Worm (Caenorhabditis elegans): ENCODE data around the gene ugt-50.

Gene ugt-50

DNA sequence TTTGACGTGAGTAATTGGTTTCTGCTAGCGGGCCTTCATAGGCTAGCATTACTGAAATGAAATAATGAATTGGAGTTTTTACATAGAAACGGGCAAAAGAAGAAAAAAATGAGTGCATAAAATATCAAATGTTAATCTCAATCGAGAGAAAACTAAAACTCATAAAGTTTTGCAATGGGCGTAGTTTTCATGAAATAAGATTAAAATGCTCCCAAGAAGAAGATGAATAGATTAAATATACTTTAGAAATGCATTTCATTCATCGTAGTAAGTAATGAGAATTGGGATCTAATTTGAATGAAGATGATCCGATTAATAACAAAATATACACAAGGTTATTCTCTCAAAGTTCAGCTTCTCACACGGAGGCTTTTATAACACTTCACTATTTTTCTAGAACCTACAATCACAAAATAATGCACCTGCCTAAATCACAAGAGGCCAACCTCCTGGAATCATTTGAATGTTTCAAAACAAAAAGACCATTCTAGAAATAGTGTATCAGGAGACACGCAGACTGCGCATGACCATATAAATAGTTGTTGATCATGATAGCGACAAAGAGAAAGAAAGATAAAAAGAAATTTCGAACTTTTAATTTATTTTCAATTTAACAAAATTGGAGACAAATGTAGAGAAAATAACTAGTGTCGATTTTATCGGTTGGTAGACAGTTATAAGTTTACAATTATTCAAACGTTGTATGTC lies 23.4 kb upstream of the ugt-50 start, which contains the start of gene nhr-17 (continued):
- TF ChIP-seq nhr-21 (tag; optimal IDR thresholded peaks at IDR 0.05) (no peak), nhr-6 (tag; optimal IDR thresholded peaks at IDR 0.05) (no peak)

DNA sequence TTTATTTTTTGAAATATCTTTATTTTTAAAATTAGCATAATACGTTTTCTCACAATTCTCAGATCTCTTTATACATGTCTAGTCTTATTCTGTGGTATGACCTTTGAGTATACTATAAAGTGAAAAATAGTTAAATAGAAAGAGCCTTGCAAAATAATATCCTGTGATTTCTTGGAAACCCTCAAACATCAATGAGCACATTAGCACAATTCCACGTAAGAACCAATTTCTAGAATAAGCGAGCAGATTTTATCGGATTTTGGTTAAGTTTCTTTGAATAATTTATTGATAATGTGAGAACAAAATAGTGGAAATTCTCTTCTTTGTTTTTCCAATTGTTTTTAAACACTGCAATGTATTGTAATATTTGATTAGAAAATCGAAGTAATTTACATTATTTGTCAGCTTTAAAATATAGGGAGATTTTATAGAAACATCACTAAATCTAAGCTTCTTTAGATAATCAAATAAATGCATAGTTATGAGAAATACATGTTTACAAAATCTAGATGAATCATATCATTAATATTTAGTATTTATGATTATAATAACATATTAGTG lies 22.4 kb upstream of the ugt-50 start:
- no peak for TF ChIP-seq nhr-77 (tag; optimal IDR thresholded peaks at IDR 0.05)
- no peak for TF ChIP-seq C34F6.9 (tag; optimal IDR thresholded peaks at IDR 0.05)
- no peak for TF ChIP-seq peb-1 (tag; optimal IDR thresholded peaks at IDR 0.05)
- no peak for TF ChIP-seq skn-1 (tag; optimal IDR thresholded peaks at IDR 0.05)
- no peak for TF ChIP-seq ama-1 (optimal IDR thresholded peaks at IDR 0.05)
- no peak for TF ChIP-seq ceh-82 (tag; optimal IDR thresholded peaks at IDR 0.05)
- no peak for TF ChIP-seq nhr-10 (tag; optimal IDR thresholded peaks at IDR 0.05)
- peak in 1 of 2 experiments; percentile 33 for TF ChIP-seq lsy-2 (tag; optimal IDR thresholded peaks at IDR 0.05)
- TF ChIP-seq crh-2 (tag; optimal IDR thresholded peaks at IDR 0.05), result peak; percentile 11

DNA sequence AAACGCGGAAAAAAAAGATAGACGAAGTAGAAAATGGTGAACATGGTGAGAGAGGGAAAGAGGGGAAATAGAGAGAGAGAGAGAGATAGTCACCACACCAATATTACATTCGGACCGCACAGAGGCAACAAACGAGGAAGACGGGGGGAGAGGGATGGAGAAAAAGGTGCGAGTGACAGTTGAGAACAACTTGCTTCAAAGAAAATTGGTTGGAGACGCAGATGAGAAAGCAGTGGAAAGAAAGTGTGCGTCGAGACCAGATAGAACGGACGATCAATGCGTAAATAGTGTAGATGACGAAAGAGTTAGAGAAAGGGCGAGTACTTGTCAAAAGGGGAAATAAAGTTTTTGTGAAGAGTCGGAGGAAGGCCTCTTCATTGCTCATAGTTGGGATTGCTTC lies 21.0 kb upstream of the ugt-50 start:
- TF ChIP-seq ZK546.5 (tag; optimal IDR thresholded peaks at IDR 0.05) (no peak), mab-5 (tag; optimal IDR thresholded peaks at IDR 0.05) (peak; percentile 83), lin-39 (tag; optimal IDR thresholded peaks at IDR 0.05) (no peak), lin-13 (GFP tag; optimal IDR thresholded peaks at IDR 0.05) (peak; percentile 57), nhr-25 (tag; optimal IDR thresholded peaks at IDR 0.05) (peak; percentile 81), aly-2 (tag; optimal IDR thresholded peaks at IDR 0.05) (no peak), mdl-1 (tag; optimal IDR thresholded peaks at IDR 0.05) (peak; percentile 51 to 62), egl-27 (tag; optimal IDR thresholded peaks at IDR 0.05) (peak; percentile 81), elt-1 (tag; optimal IDR thresholded peaks at IDR 0.05) (no peak), nhr-21 (tag; optimal IDR thresholded peaks at IDR 0.05) (peak; percentile 70), nhr-11 (tag; optimal IDR thresholded peaks at IDR 0.05) (no peak), ceh-82 (tag; optimal IDR thresholded peaks at IDR 0.05) (no peak), ama-1 (optimal IDR thresholded peaks at IDR 0.05) (no peak), lsy-2 (tag; optimal IDR thresholded peaks at IDR 0.05) (peak; percentile 39 to 78), lin-11 (tag; optimal IDR thresholded peaks at IDR 0.05) (peak; percentile 65), ztf-4 (tag; optimal IDR thresholded peaks at IDR 0.05) (peak; percentile 46), nhr-10 (tag; optimal IDR thresholded peaks at IDR 0.05) (no peak), nhr-12 (tag; optimal IDR thresholded peaks at IDR 0.05) (no peak), C34F6.9 (tag; optimal IDR thresholded peaks at IDR 0.05) (peak; percentile 78), sma-3 (GFP tag; optimal IDR thresholded peaks at IDR 0.05) (peak; percentile 71), fos-1 (tag; optimal IDR thresholded peaks at IDR 0.05) (peak; percentile 87), zag-1 (tag; optimal IDR thresholded peaks at IDR 0.05) (peak; percentile 68), crh-2 (tag; optimal IDR thresholded peaks at IDR 0.05) (peak; percentile 88), unc-55 (GFP tag; optimal IDR thresholded peaks at IDR 0.05) (peak; percentile 91), nhr-77 (tag; optimal IDR thresholded peaks at IDR 0.05) (no peak), alr-1 (tag; optimal IDR thresholded peaks at IDR 0.05) (peak; percentile 12), ceh-16 (tag; optimal IDR thresholded peaks at IDR 0.05) (peak; percentile 34), sma-9 (GFP tag; optimal IDR thresholded peaks at IDR 0.05) (peak; percentile 91), sma-9 (tag; optimal IDR thresholded peaks at IDR 0.05) (no peak), unc-39 (tag; optimal IDR thresholded peaks at IDR 0.05) (no peak), F13H6.1 (tag; optimal IDR thresholded peaks at IDR 0.05) (peak; percentile 91), snpc-4 (tag; optimal IDR thresholded peaks at IDR 0.05) (peak; percentile 38), ztf-11 (tag; optimal IDR thresholded peaks at IDR 0.05) (no peak), ztf-1 (GFP tag; conservative IDR thresholded peaks at IDR 0.05) (no peak), Y55F3AM.14 (GFP tag; optimal IDR thresholded peaks at IDR 0.05) (no peak), nhr-6 (tag; optimal IDR thresholded peaks at IDR 0.05) (peak; percentile 92), elt-3 (tag; optimal IDR thresholded peaks at IDR 0.05) (no peak), mbf-1 (tag; optimal IDR thresholded peaks at IDR 0.05) (no peak), dmd-4 (tag; optimal IDR thresholded peaks at IDR 0.05) (no peak), skn-1 (tag; optimal IDR thresholded peaks at IDR 0.05) (no peak), gmeb-1 (tag; optimal IDR thresholded peaks at IDR 0.05) (peak; percentile 18), R02D3.7 (tag; optimal IDR thresholded peaks at IDR 0.05) (no peak), peb-1 (tag; optimal IDR thresholded peaks at IDR 0.05) (no peak), nhr-237 (tag; optimal IDR thresholded peaks at IDR 0.05) (peak; percentile 15), blmp-1 (tag; optimal IDR thresholded peaks at IDR 0.05; ENCODE audit: insufficient read depth) (peak; percentile 79), nhr-23 (tag; optimal IDR thresholded peaks at IDR 0.05) (no peak), nhr-129 (tag; optimal IDR thresholded peaks at IDR 0.05) (peak; percentile 95), unc-62 (GFP tag; optimal IDR thresholded peaks at IDR 0.05) (no peak)

Measured in whole organism, L2 larva.